Fruit fly (Drosophila melanogaster): ENCODE results near the gene AhcyL2.

AhcyL2 gene

DNA sequence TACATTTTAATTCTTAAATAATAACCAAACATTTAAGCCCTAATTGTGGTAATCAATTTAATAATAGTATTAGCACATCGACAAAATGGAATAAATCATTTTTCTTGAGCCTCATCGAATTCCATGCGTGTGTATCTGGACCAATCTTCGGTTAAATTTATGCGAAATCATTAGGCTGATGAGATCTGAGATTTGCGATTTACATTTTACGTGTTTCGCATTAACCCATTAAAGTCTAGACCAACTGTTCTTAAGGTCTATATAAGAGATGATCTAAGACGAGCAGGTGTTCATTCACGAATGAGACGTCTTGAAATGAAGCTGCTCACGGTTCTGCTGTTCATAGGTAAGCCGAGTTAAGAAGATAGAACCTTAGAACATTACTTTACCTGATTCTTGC lies 49.5 kb upstream of the AhcyL2 start, which contains the start of gene CG31268:
Gene CG31268, plus strand, starts transcription at position 301 of the 400 bp plus-strand sequence.
- TF ChIP-seq CG3281 (GFP tag; optimal IDR thresholded peaks at IDR 0.05): no peak
- no peak for TF ChIP-seq unpg (GFP tag; optimal IDR thresholded peaks at IDR 0.05)
- no peak for TF ChIP-seq CG3065 (GFP tag; optimal IDR thresholded peaks at IDR 0.05)
- no peak for TF ChIP-seq Deaf1 (tag; optimal IDR thresholded peaks at IDR 0.05)
- no peak for TF ChIP-seq Hey (tag; optimal IDR thresholded peaks at IDR 0.05)
- no peak for TF ChIP-seq sisA (GFP tag; IDR thresholded peaks at IDR 0.05)
- no peak for TF ChIP-seq lov (optimal IDR thresholded peaks at IDR 0.05)
- no peak for TF ChIP-seq lov (GFP tag; IDR thresholded peaks at IDR 0.05)
- TF ChIP-seq pnt (GFP tag; optimal IDR thresholded peaks at IDR 0.05): no peak
- no peak for TF ChIP-seq Sox102F (GFP tag; optimal IDR thresholded peaks at IDR 0.05)
- no peak for TF ChIP-seq Awh (GFP tag; IDR thresholded peaks at IDR 0.05)
- TF ChIP-seq Jarid2 (GFP tag; optimal IDR thresholded peaks at IDR 0.05): no peak
- TF ChIP-seq Camta (GFP tag; optimal IDR thresholded peaks at IDR 0.05): no peak
- TF ChIP-seq CG33557 (GFP tag; optimal IDR thresholded peaks at IDR 0.05): no peak

DNA sequence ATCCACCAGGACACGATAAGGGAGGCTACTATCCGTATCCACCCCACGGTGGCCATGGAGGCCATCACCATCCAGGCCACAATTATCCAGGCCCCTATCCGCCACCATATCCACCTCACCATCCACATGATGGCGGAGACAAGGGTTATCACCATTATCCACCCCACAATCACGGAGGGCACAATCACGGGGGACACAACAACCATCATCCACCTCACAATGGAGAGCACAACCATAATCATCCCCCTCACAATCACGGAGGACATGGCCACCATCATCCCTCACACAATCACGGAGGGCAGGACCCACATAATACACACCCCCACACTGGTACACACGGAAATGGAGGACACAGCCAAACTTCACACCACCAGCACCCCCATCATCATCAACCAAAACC lies 47.8 kb upstream of the AhcyL2 start:
- no peak for TF ChIP-seq ken (GFP tag; IDR thresholded peaks at IDR 0.05)
- TF ChIP-seq CG15601 (tag; optimal IDR thresholded peaks at IDR 0.05): no peak
- TF ChIP-seq dmrt99B (tag; optimal IDR thresholded peaks at IDR 0.05): no peak
- no peak for TF ChIP-seq Lpt (GFP tag; optimal IDR thresholded peaks at IDR 0.05)
- TF ChIP-seq Nf-YC (tag; optimal IDR thresholded peaks at IDR 0.05): peak; percentile 86
- no peak for TF ChIP-seq CG10431 (GFP tag; optimal IDR thresholded peaks at IDR 0.05)
- TF ChIP-seq tgo (GFP tag; IDR thresholded peaks at IDR 0.05): no peak
- no peak for TF ChIP-seq Asciz (GFP tag; optimal IDR thresholded peaks at IDR 0.05)
- no peak for TF ChIP-seq CG17612 (GFP tag; IDR thresholded peaks at IDR 0.05)
- no peak for TF ChIP-seq CG11504 (tag; optimal IDR thresholded peaks at IDR 0.05)
- no peak for TF ChIP-seq CG15073 (GFP tag; optimal IDR thresholded peaks at IDR 0.05)
- TF ChIP-seq CG5953 (GFP tag; IDR thresholded peaks at IDR 0.05): no peak
- no peak for TF ChIP-seq CG11560 (tag; IDR thresholded peaks at IDR 0.05)
- no peak for TF ChIP-seq tin (GFP tag; optimal IDR thresholded peaks at IDR 0.05)
- no peak for TF ChIP-seq bab2 (GFP tag; optimal IDR thresholded peaks at IDR 0.05)
- no peak for TF ChIP-seq crol (GFP tag; IDR thresholded peaks at IDR 0.05)
- no peak for TF ChIP-seq Adf1 (GFP tag; IDR thresholded peaks at IDR 0.05)
- no peak for TF ChIP-seq Bteb2 (GFP tag; optimal IDR thresholded peaks at IDR 0.05)
- TF ChIP-seq Scr (GFP tag; IDR thresholded peaks at IDR 0.05; ENCODE audit: partially characterized antibody): no peak
- TF ChIP-seq CG7839 (tag; optimal IDR thresholded peaks at IDR 0.05): no peak
- TF ChIP-seq salm (tag; optimal IDR thresholded peaks at IDR 0.05): no peak
- no peak for TF ChIP-seq Vsx1 (GFP tag; optimal IDR thresholded peaks at IDR 0.05)
- no peak for TF ChIP-seq Hr3 (GFP tag; optimal IDR thresholded peaks at IDR 0.05)
- TF ChIP-seq vfl (GFP tag; optimal IDR thresholded peaks at IDR 0.05): no peak
- no peak for TF ChIP-seq CG2116 (GFP tag; optimal IDR thresholded peaks at IDR 0.05)
- TF ChIP-seq z (GFP tag; IDR thresholded peaks at IDR 0.05): no peak
- TF ChIP-seq grn (GFP tag; optimal IDR thresholded peaks at IDR 0.05): peak; percentile 46
- no peak for TF ChIP-seq Fer1 (GFP tag; optimal IDR thresholded peaks at IDR 0.05)
- peak; percentile 97 for TF ChIP-seq seq (GFP tag; IDR thresholded peaks at IDR 0.05)
- TF ChIP-seq CTCF (GFP tag; optimal IDR thresholded peaks at IDR 0.05): no peak
- no peak for TF ChIP-seq ttk (GFP tag; IDR thresholded peaks at IDR 0.05)
- TF ChIP-seq Hand (GFP tag; optimal IDR thresholded peaks at IDR 0.05): no peak
- TF ChIP-seq Nf-YB (GFP tag; optimal IDR thresholded peaks at IDR 0.05): peak; percentile 83
- TF ChIP-seq CG1529 (GFP tag; optimal IDR thresholded peaks at IDR 0.05): no peak
- no peak for TF ChIP-seq Oaz (GFP tag; IDR thresholded peaks at IDR 0.05)
- no peak for TF ChIP-seq Eip74EF (GFP tag; optimal IDR thresholded peaks at IDR 0.05)
- peak; percentile 22 for TF ChIP-seq Ets65A (GFP tag)
- no peak for TF ChIP-seq CG14014 (GFP tag; IDR thresholded peaks at IDR 0.05)
- no peak for TF ChIP-seq CG17186 (GFP tag; optimal IDR thresholded peaks at IDR 0.05)

Data from whole organism, embryonic.